Worm (Caenorhabditis elegans) whole organism, L4 larva: ENCODE data around the gene fnta-1.

Source experiments
- ceh-82 ChIP-seq: sonication (generic microtip); optimal IDR thresholded peaks from 2 replicates; lab custom pipeline; 2017; ENCODE audit warnings: missing biosample characterization, missing genetic modification characterization
- daf-12 ChIP-seq: fragments of 150-350 bp; optimal IDR thresholded peaks from 2 replicates; lab custom pipeline; 2014; ENCODE audit warnings: missing biosample characterization, missing genetic modification reagents, missing genetic modification characterization
- hmg-1.1 ChIP-seq: fragments of 200-800 bp; sonication (Bioruptor generic); IDR thresholded peaks from 2 replicates; pipeline ENCODE4 v1.3.6; 2022; ENCODE audit warnings: missing genetic modification reagents, missing genetic modification characterization, missing compliant biosample characterization
- lin-15B ChIP-seq: fragments of 150-350 bp; sonication (generic microtip); optimal IDR thresholded peaks from 3 replicates; lab custom pipeline; 2014; ENCODE audit warnings: missing biosample characterization, missing genetic modification characterization
- mep-1 ChIP-seq: fragments of 150-350 bp; sonication (generic microtip); optimal IDR thresholded peaks from 3 replicates; lab custom pipeline; 2014; ENCODE audit warnings: missing biosample characterization, missing genetic modification characterization
- snpc-4 ChIP-seq: fragments of 150-350 bp; optimal IDR thresholded peaks from 2 replicates; lab custom pipeline; 2014; ENCODE audit warnings: missing biosample characterization, missing genetic modification characterization

DNA sequence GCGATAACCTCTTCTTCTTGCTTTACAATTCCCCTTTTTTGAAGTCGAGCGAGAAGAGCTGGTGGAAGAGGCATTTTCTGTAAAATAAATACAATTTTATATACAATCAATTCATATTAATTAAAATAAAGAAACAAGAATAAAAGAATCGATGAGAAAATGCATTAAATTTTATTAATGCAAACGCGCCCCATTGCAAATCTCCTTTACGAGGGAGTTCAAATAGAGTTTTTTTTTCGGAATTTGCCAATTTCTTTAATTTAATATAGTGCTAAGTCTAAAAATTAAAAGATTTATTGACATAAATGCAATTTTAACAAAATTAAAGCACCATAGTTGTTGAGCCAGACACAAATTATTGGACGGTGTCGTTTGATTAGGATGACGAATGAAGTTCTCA lies 21.5 kb upstream of the fnta-1 start, which contains the start of gene pqbp-1.1:
- TF ChIP-seq daf-12 (tag; lab: Kevin White, UChicago) (no peak), ceh-82 (tag; lab: Kevin White, UChicago) (no peak), snpc-4 (no peak), hmg-1.1 (GFP tag; lab: Robert Waterston, UW) (0 out of 2 replicates have a peak, but pooled peaks have one; percentile 26), lin-15B (no peak), mep-1 (tag; lab: Kevin White, UChicago) (peak; percentile 79)
